Fruit fly (Drosophila melanogaster) whole organism, embryonic: ENCODE results near the gene CG33093.
A peak's percentile ranks its signal among the peaks of the same experiment; 100 is the strongest.

ENCODE experiments used
- Abd-B ChIP-seq: fragments of 200-800 bp; sonication (Bioruptor generic); optimal IDR thresholded peaks from 2 replicates; lab custom pipeline; 2018; ENCODE audit warnings: missing biosample characterization, mild to moderate bottlenecking, missing genetic modification characterization, moderate library complexity
- Antp ChIP-seq: fragments of 200-800 bp; sonication (Bioruptor generic); optimal IDR thresholded peaks from 3 replicates; lab custom pipeline; 2016; ENCODE audit warnings: missing biosample characterization, missing genetic modification characterization
- Awh ChIP-seq: fragments of 200-800 bp; sonication (Bioruptor generic); IDR thresholded peaks from 2 replicates; pipeline ENCODE4, ENCODE4 v1.3.6; 2022; ENCODE audit warnings: missing biosample characterization, missing genetic modification characterization
- Bgb ChIP-seq: fragments of 200-800 bp; sonication (Bioruptor generic); IDR thresholded peaks from 2 replicates; pipeline ENCODE4 v1.3.6; 2022; ENCODE audit warnings: missing biosample characterization, missing genetic modification characterization; ENCODE audit not compliant: partially characterized antibody
- CG11247 ChIP-seq: fragments of 200-800 bp; sonication (Bioruptor generic); IDR thresholded peaks from 2 replicates; pipeline ENCODE4 v1.3.6; 2022; ENCODE audit warnings: missing biosample characterization, missing genetic modification characterization
- CG12299 ChIP-seq: fragments of 200-800 bp; sonication (Bioruptor generic); optimal IDR thresholded peaks from 2 replicates; lab custom pipeline; 2018; ENCODE audit warnings: missing biosample characterization, mild to moderate bottlenecking, missing genetic modification characterization
- CG12659 ChIP-seq: fragments of 200-800 bp; sonication (Bioruptor generic); optimal IDR thresholded peaks from 3 replicates; lab custom pipeline; 2017; ENCODE audit warnings: mild to moderate bottlenecking, missing biosample characterization, missing genetic modification reagents, missing genetic modification characterization
- CG13775 ChIP-seq: fragments of 200-800 bp; sonication (Bioruptor generic); optimal IDR thresholded peaks from 3 replicates; lab custom pipeline; 2017; ENCODE audit warnings: missing biosample characterization, mild to moderate bottlenecking, missing genetic modification characterization
- CG15696 ChIP-seq: fragments of 200-800 bp; sonication (Bioruptor generic); optimal IDR thresholded peaks from 2 replicates; lab custom pipeline; 2019; ENCODE audit warnings: missing biosample characterization, mild to moderate bottlenecking, missing genetic modification characterization, moderate library complexity
- CG2202 ChIP-seq: fragments of 200-800 bp; sonication (Bioruptor generic); optimal IDR thresholded peaks from 2 replicates; lab custom pipeline; 2018; ENCODE audit warnings: missing biosample characterization, mild to moderate bottlenecking, missing genetic modification characterization
- CG4854 ChIP-seq: fragments of 200-800 bp; sonication (Bioruptor generic); optimal IDR thresholded peaks from 2 replicates; lab custom pipeline; 2016; ENCODE audit warnings: missing biosample characterization, missing genetic modification characterization, inconsistent platforms
- CG6791 ChIP-seq: fragments of 200-800 bp; sonication (Bioruptor generic); IDR thresholded peaks from 3 replicates; pipeline ENCODE4 v1.3.6; 2022; ENCODE audit warnings: missing biosample characterization, missing genetic modification characterization; ENCODE audit not compliant: partially characterized antibody
- CG7839 ChIP-seq: fragments of 200-800 bp; sonication (Bioruptor generic); optimal IDR thresholded peaks from 3 replicates; lab custom pipeline; 2018; ENCODE audit warnings: missing biosample characterization, mild to moderate bottlenecking, missing genetic modification characterization, moderate library complexity
- CG7963 ChIP-seq: fragments of 200-800 bp; sonication (Bioruptor generic); IDR thresholded peaks from 3 replicates; pipeline ENCODE4 v1.3.6; 2022; ENCODE audit warnings: missing biosample characterization, missing genetic modification characterization; ENCODE audit not compliant: partially characterized antibody
- CG8281 ChIP-seq: fragments of 200-800 bp; sonication (Bioruptor generic); optimal IDR thresholded peaks from 2 replicates; lab custom pipeline; 2018; ENCODE audit warnings: missing biosample characterization, mild to moderate bottlenecking, missing genetic modification characterization, moderate library complexity
- CG9817 ChIP-seq: fragments of 200-800 bp; sonication (Bioruptor generic); optimal IDR thresholded peaks from 2 replicates; lab custom pipeline; 2018; ENCODE audit warnings: missing biosample characterization, mild to moderate bottlenecking, missing genetic modification characterization, moderate library complexity
- CrebB ChIP-seq: fragments of 200-800 bp; sonication (Bioruptor generic); optimal IDR thresholded peaks from 3 replicates; lab custom pipeline; 2018; ENCODE audit warnings: missing biosample characterization, mild to moderate bottlenecking, missing genetic modification characterization
- Fer1 ChIP-seq: fragments of 200-800 bp; sonication (Bioruptor generic); optimal IDR thresholded peaks from 2 replicates; lab custom pipeline; 2017; ENCODE audit warnings: missing biosample characterization, mild to moderate bottlenecking, missing genetic modification characterization
- GATAe ChIP-seq: fragments of 200-800 bp; sonication (Bioruptor generic); conservative IDR thresholded peaks from 2 replicates; pipeline ENCODE4 v1.3.6; 2022; ENCODE audit warnings: missing biosample characterization, missing genetic modification characterization
- Gug ChIP-seq: fragments of 200-800 bp; sonication (Bioruptor generic); IDR thresholded peaks from 4 replicates; pipeline ENCODE4 v1.3.6; 2022; ENCODE audit warnings: missing biosample characterization, missing genetic modification characterization
- HLH3B ChIP-seq: fragments of 200-800 bp; sonication (Bioruptor generic); IDR thresholded peaks from 2 replicates; pipeline ENCODE4 v1.3.6; 2022; ENCODE audit warnings: missing biosample characterization, missing genetic modification characterization
- Hey ChIP-seq: fragments of 200-800 bp; sonication (Bioruptor generic); optimal IDR thresholded peaks from 3 replicates; lab custom pipeline; 2018; ENCODE audit warnings: missing biosample characterization, mild to moderate bottlenecking, missing genetic modification characterization
- Hr3 ChIP-seq: fragments of 200-800 bp; sonication (Bioruptor generic); optimal IDR thresholded peaks from 3 replicates; lab custom pipeline; 2016; ENCODE audit warnings: missing biosample characterization, missing genetic modification characterization
- Hr51 ChIP-seq, 2 experiments: fragments of 200-800 bp; sonication (Bioruptor generic); optimal IDR thresholded peaks; 2 replicates in 1 of 2; 3 replicates in 1 of 2; lab custom pipeline; 2016 to 2018; ENCODE audit warnings: missing biosample characterization in 2 of 2, missing genetic modification characterization in 2 of 2, mild to moderate bottlenecking in 1 of 2, moderate library complexity in 1 of 2
- Kr ChIP-seq: fragments of 200-800 bp; sonication (Bioruptor generic); optimal IDR thresholded peaks from 2 replicates; lab custom pipeline; 2017; ENCODE audit warnings: missing biosample characterization, mild to moderate bottlenecking, missing genetic modification characterization
- MTF-1 ChIP-seq: fragments of 200-800 bp; sonication (Bioruptor generic); optimal IDR thresholded peaks from 2 replicates; lab custom pipeline; 2018; ENCODE audit warnings: missing biosample characterization, mild to moderate bottlenecking, missing genetic modification characterization, borderline replicate concordance
- Ptx1 ChIP-seq: fragments of 200-800 bp; sonication (Bioruptor generic); IDR thresholded peaks from 2 replicates; pipeline ENCODE4 v1.3.6; 2022; ENCODE audit warnings: missing biosample characterization, missing genetic modification characterization
- Six4 ChIP-seq: fragments of 200-800 bp; sonication (Bioruptor generic); optimal IDR thresholded peaks from 2 replicates; lab custom pipeline; 2016; ENCODE audit warnings: missing biosample characterization, missing genetic modification characterization
- Sox102F ChIP-seq: fragments of 200-800 bp; sonication (Bioruptor generic); optimal IDR thresholded peaks from 2 replicates; lab custom pipeline; 2018; ENCODE audit warnings: missing biosample characterization, mild to moderate bottlenecking, missing genetic modification characterization, moderate library complexity
- Spps ChIP-seq: fragments of 200-800 bp; sonication (Bioruptor generic); optimal IDR thresholded peaks from 2 replicates; lab custom pipeline; 2018; ENCODE audit warnings: missing biosample characterization, mild to moderate bottlenecking, missing genetic modification characterization
- Xbp1 ChIP-seq: fragments of 200-800 bp; sonication (Bioruptor generic); optimal IDR thresholded peaks from 3 replicates; lab custom pipeline; 2016; ENCODE audit warnings: missing biosample characterization, mild to moderate bottlenecking, missing genetic modification characterization
- ab ChIP-seq: fragments of 200-800 bp; sonication (Bioruptor generic); optimal IDR thresholded peaks from 2 replicates; lab custom pipeline; 2016; ENCODE audit warnings: missing biosample characterization, missing genetic modification characterization
- bcd ChIP-seq: fragments of 200-800 bp; sonication (Bioruptor generic); optimal IDR thresholded peaks from 2 replicates; lab custom pipeline; 2017; ENCODE audit warnings: missing biosample characterization, mild to moderate bottlenecking, missing genetic modification characterization
- cas ChIP-seq: fragments of 200-800 bp; sonication (Bioruptor generic); IDR thresholded peaks from 2 replicates; pipeline ENCODE4 v1.3.6; 2022; ENCODE audit warnings: missing biosample characterization, missing genetic modification characterization
- caup ChIP-seq: fragments of 200-800 bp; sonication (Bioruptor generic); optimal IDR thresholded peaks from 3 replicates; lab custom pipeline; 2017; ENCODE audit warnings: missing biosample characterization, mild to moderate bottlenecking, missing genetic modification characterization, moderate library complexity; ENCODE audit not compliant: severe bottlenecking
- crp ChIP-seq, 2 experiments: fragments of 200-800 bp; sonication (Bioruptor generic); optimal IDR thresholded peaks; 2 replicates in 1 of 2; 3 replicates in 1 of 2; lab custom pipeline; 2017; ENCODE audit warnings: missing biosample characterization in 2 of 2, missing genetic modification characterization in 2 of 2, mild to moderate bottlenecking in 1 of 2, moderate library complexity in 1 of 2
- exex ChIP-seq: fragments of 200-800 bp; sonication (Bioruptor generic); optimal IDR thresholded peaks from 4 replicates; lab custom pipeline; 2018; ENCODE audit warnings: missing biosample characterization, mild to moderate bottlenecking, missing genetic modification characterization, moderate library complexity
- fu2 ChIP-seq: fragments of 200-800 bp; sonication (Bioruptor generic); optimal IDR thresholded peaks from 2 replicates; lab custom pipeline; 2016; ENCODE audit warnings: missing biosample characterization, missing genetic modification characterization
- grau ChIP-seq: fragments of 200-800 bp; optimal IDR thresholded peaks from 3 replicates; lab custom pipeline; 2019; ENCODE audit warnings: missing biosample characterization, mild to moderate bottlenecking, missing genetic modification characterization, moderate library complexity
- lab ChIP-seq: fragments of 200-800 bp; sonication (Bioruptor generic); optimal IDR thresholded peaks from 3 replicates; lab custom pipeline; 2017; ENCODE audit warnings: missing biosample characterization, missing genetic modification characterization, mild to moderate bottlenecking, moderate library complexity, missing genetic modification reagents
- lov ChIP-seq, 2 experiments: fragments of 200-800 bp in 1 of 2; fragments of >200 bp in 1 of 2; sonication (Bioruptor generic) in 1 of 2; IDR thresholded peaks in 1 of 2; optimal IDR thresholded peaks in 1 of 2; 2 replicates in 1 of 2; 3 replicates in 1 of 2; pipeline versions ENCODE4 v1.3.6 to Lab custom; 2017 to 2022; ENCODE audit warnings: missing biosample characterization in 1 of 2, missing genetic modification characterization in 1 of 2
- oc ChIP-seq: fragments of 200-800 bp; sonication (Bioruptor generic); optimal IDR thresholded peaks from 2 replicates; lab custom pipeline; 2018; ENCODE audit warnings: missing biosample characterization, mild to moderate bottlenecking, missing genetic modification characterization, moderate library complexity
- pita ChIP-seq: fragments of 200-800 bp; sonication (Bioruptor generic); optimal IDR thresholded peaks from 2 replicates; lab custom pipeline; 2017; ENCODE audit warnings: missing biosample characterization, mild to moderate bottlenecking, missing genetic modification characterization
- run ChIP-seq: fragments of 200-800 bp; sonication (Bioruptor generic); optimal IDR thresholded peaks from 3 replicates; lab custom pipeline; 2018; ENCODE audit warnings: missing biosample characterization, mild to moderate bottlenecking, missing genetic modification characterization
- slp2 ChIP-seq: fragments of 200-800 bp; sonication (Bioruptor generic); optimal IDR thresholded peaks from 2 replicates; lab custom pipeline; 2016; ENCODE audit warnings: missing biosample characterization, missing genetic modification characterization
- ttk ChIP-seq: fragments of 200-800 bp; sonication (Bioruptor generic); IDR thresholded peaks from 2 replicates; pipeline ENCODE4 v2.1.2; 2022; ENCODE audit warnings: missing biosample characterization, missing genetic modification characterization
- tup ChIP-seq: fragments of 200-800 bp; sonication (Bioruptor generic); optimal IDR thresholded peaks from 2 replicates; lab custom pipeline; 2016; ENCODE audit warnings: missing biosample characterization, mild to moderate bottlenecking, missing genetic modification characterization, moderate library complexity
- zen ChIP-seq: fragments of 200-800 bp; sonication (Bioruptor generic); optimal IDR thresholded peaks from 3 replicates; lab custom pipeline; 2018; ENCODE audit warnings: missing biosample characterization, mild to moderate bottlenecking, missing genetic modification characterization, moderate library complexity

Gene CG33093

dm6 chr3R:22526353-22526907 is 5.3 kb downstream of the CG33093 start (continued):
- TF ChIP-seq HLH3B (GFP tag; lab: Robert Waterston, UW) (no peak), cas (no peak), fu2 (no peak), oc (tag; lab: Kevin White, UChicago) (no peak), caup (GFP tag; lab: Kevin White, UChicago) (no peak), Awh (GFP tag; lab: Robert Waterston, UW) (peak; percentile 17; the same call in 1 of the 2 replicates), Kr (GFP tag; lab: Kevin White, UChicago) (no peak), Bgb (no peak), exex (tag; lab: Kevin White, UChicago) (peak; percentile 28), Xbp1 (GFP tag; lab: Kevin White, UChicago) (peak; percentile 25), zen (tag; lab: Kevin White, UChicago) (no peak), Abd-B (peak; percentile 45), CrebB (tag; lab: Kevin White, UChicago) (no peak), lab (GFP tag; lab: Kevin White, UChicago) (no peak), CG12659 (GFP tag; lab: Kevin White, UChicago) (peak; percentile 15), CG7963 (GFP tag; lab: Robert Waterston, UW) (no peak), MTF-1 (no peak), CG9817 (tag; lab: Kevin White, UChicago) (peak; percentile 10), bcd (GFP tag; lab: Kevin White, UChicago) (peak; percentile 31), lov (optimal IDR thresholded peaks at IDR 0.05; lab: Kevin White, UChicago) (no peak), lov (GFP tag; IDR thresholded peaks at IDR 0.05; lab: Robert Waterston, UW) (no peak), run (tag; lab: Kevin White, UChicago) (no peak), Gug (peak; percentile 26; the same call in 2 of the 4 replicates), CG11247 (GFP tag; lab: Robert Waterston, UW) (no peak), crp (GFP tag; optimal IDR thresholded peaks at IDR 0.05; lab: Kevin White, UChicago) (no peak), grau (no peak), CG6791 (GFP tag; lab: Robert Waterston, UW) (no peak), Spps (tag; lab: Kevin White, UChicago) (no peak), Six4 (GFP tag; lab: Kevin White, UChicago) (no peak), CG7839 (tag; lab: Kevin White, UChicago) (peak; percentile 38), Sox102F (GFP tag; lab: Kevin White, UChicago) (no peak), ab (GFP tag; lab: Kevin White, UChicago) (no peak), Hey (tag; lab: Kevin White, UChicago) (no peak), slp2 (GFP tag; lab: Kevin White, UChicago) (no peak), CG13775 (GFP tag; lab: Kevin White, UChicago) (peak; percentile 20), pita (GFP tag; lab: Kevin White, UChicago) (no peak), ttk (GFP tag; lab: Robert Waterston, UW) (0 out of 2 replicates have a peak, but pooled peaks have one; percentile 5), CG15696 (no peak), Hr3 (no peak), CG8281 (tag; lab: Kevin White, UChicago) (no peak), CG12299 (no peak), GATAe (GFP tag; lab: Robert Waterston, UW) (no peak), CG2202 (no peak), CG4854 (GFP tag; lab: Kevin White, UChicago) (no peak), Hr51 (GFP tag; optimal IDR thresholded peaks at IDR 0.05; lab: Kevin White, UChicago) (peak in 1 of 2 experiments; percentile 22), Ptx1 (GFP tag; lab: Robert Waterston, UW) (peak; percentile 51), tup (GFP tag; lab: Kevin White, UChicago) (no peak), Fer1 (no peak), Antp (GFP tag; lab: Kevin White, UChicago) (peak; percentile 19)
